Worm (Caenorhabditis elegans) whole organism, L4 larva: ENCODE measurements around the gene ddb-1.

Experiments used
- ces-1 ChIP-seq: fragments of 150-350 bp; sonication (generic microtip); optimal IDR thresholded peaks from 4 replicates; lab custom pipeline; 2014; ENCODE audit warnings: missing biosample characterization, missing genetic modification reagents, missing genetic modification characterization
- ztf-11 ChIP-seq: fragments of 150-350 bp; optimal IDR thresholded peaks from 2 replicates; lab custom pipeline; 2014; ENCODE audit warnings: missing biosample characterization, missing genetic modification characterization

ce11 chrIV:12085120-12085519 lies 35.8 kb downstream of the ddb-1 start, which contains the start of gene rbm-34:
- TF ChIP-seq ces-1 (GFP tag; lab: Kevin White, UChicago), result no peak
- TF ChIP-seq ztf-11 (tag; lab: Kevin White, UChicago), result no peak
